ENCODE assay signal across 1 fruit fly cellular context in genomic region chr2L:11219446-11220038, dm6.
A peak's percentile ranks its signal among the peaks of the same experiment; 100 is the strongest.
TF ChIP-seq lines count a peak whose summit lies in the region.

No protein-coding gene starts in this region.

TF ChIP-seq in whole organism, embryonic, 481 proteins besides CTCF, POLR2A, EP300 and RAD21 (continued from another document and continues in another):
- TF ChIP-seq ash1 (GFP tag; optimal IDR thresholded peaks at IDR 0.05; lab: Kevin White, UChicago) = peak; percentile 45
- peak; percentile 18 for TF ChIP-seq CG8281 (tag; optimal IDR thresholded peaks at IDR 0.05; lab: Kevin White, UChicago)
- peak; percentile 16 for TF ChIP-seq ewg (GFP tag; optimal IDR thresholded peaks at IDR 0.05; lab: Kevin White, UChicago)
- TF ChIP-seq repo (GFP tag; optimal IDR thresholded peaks at IDR 0.05; lab: Kevin White, UChicago) = no peak
- TF ChIP-seq HmgD (GFP tag; optimal IDR thresholded peaks at IDR 0.05; lab: Kevin White, UChicago) = no peak
- no peak for TF ChIP-seq bowl (GFP tag; IDR thresholded peaks at IDR 0.05; lab: Robert Waterston, UW)
- no peak for TF ChIP-seq lov (optimal IDR thresholded peaks at IDR 0.05; lab: Kevin White, UChicago)
- TF ChIP-seq lov (GFP tag; IDR thresholded peaks at IDR 0.05; lab: Robert Waterston, UW) = no peak
- TF ChIP-seq gsb (GFP tag; IDR thresholded peaks at IDR 0.05; lab: Robert Waterston, UW) = 0 out of 2 replicates have a peak, but pooled peaks have one; percentile 30
- TF ChIP-seq Deaf1 (tag; optimal IDR thresholded peaks at IDR 0.05; lab: Kevin White, UChicago) = no peak
- TF ChIP-seq CoRest (tag; optimal IDR thresholded peaks at IDR 0.05; lab: Kevin White, UChicago) = peak; percentile 67
- no peak for TF ChIP-seq Nf-YA (GFP tag; IDR thresholded peaks at IDR 0.05; lab: Robert Waterston, UW)
- TF ChIP-seq Kr (GFP tag; optimal IDR thresholded peaks at IDR 0.05; lab: Kevin White, UChicago) = no peak
- TF ChIP-seq Lhr (GFP tag; optimal IDR thresholded peaks at IDR 0.05; lab: Kevin White, UChicago) = no peak
- peak; percentile 33 for TF ChIP-seq gsb-n (tag; optimal IDR thresholded peaks at IDR 0.05; lab: Kevin White, UChicago)
- TF ChIP-seq CG32767 (GFP tag; IDR thresholded peaks at IDR 0.05; lab: Robert Waterston, UW) = peak; percentile 46; the same call in 1 of the 2 replicates
- TF ChIP-seq Rx (GFP tag; IDR thresholded peaks at IDR 0.05; lab: Robert Waterston, UW) = 0 out of 2 replicates have a peak, but pooled peaks have one; percentile 27
- no peak for TF ChIP-seq croc (GFP tag; conservative IDR thresholded peaks at IDR 0.05; lab: Robert Waterston, UW)
- TF ChIP-seq corto (GFP tag; optimal IDR thresholded peaks at IDR 0.05; lab: Kevin White, UChicago) = peak; percentile 51
- TF ChIP-seq CG2712 (tag; optimal IDR thresholded peaks at IDR 0.05; lab: Kevin White, UChicago) = peak; percentile 59
- peak; percentile 26 for TF ChIP-seq CG10147 (GFP tag; optimal IDR thresholded peaks at IDR 0.05; lab: Kevin White, UChicago)
- peak; percentile 37; the same call in 1 of the 2 replicates for TF ChIP-seq CG17328 (GFP tag; IDR thresholded peaks at IDR 0.05; lab: Robert Waterston, UW)
- TF ChIP-seq seq (GFP tag; IDR thresholded peaks at IDR 0.05; lab: Robert Waterston, UW) = peak; percentile 37; the same call in 1 of the 2 replicates
- TF ChIP-seq Antp (GFP tag; optimal IDR thresholded peaks at IDR 0.05; lab: Kevin White, UChicago) = no peak
- TF ChIP-seq Dip2 (GFP tag; IDR thresholded peaks at IDR 0.05; lab: Robert Waterston, UW) = no peak
- no peak for TF ChIP-seq ken (GFP tag; IDR thresholded peaks at IDR 0.05; lab: Robert Waterston, UW)
- 0 out of 4 replicates have a peak, but pooled peaks have one; percentile 10 for TF ChIP-seq Gug (GFP tag; IDR thresholded peaks at IDR 0.05; lab: Robert Waterston, UW)
- TF ChIP-seq CG11085 (GFP tag; IDR thresholded peaks at IDR 0.05; lab: Robert Waterston, UW) = no peak
- TF ChIP-seq slou (GFP tag; optimal IDR thresholded peaks at IDR 0.05; lab: Kevin White, UChicago) = no peak
- peak; percentile 34 for TF ChIP-seq CG10267 (tag; optimal IDR thresholded peaks at IDR 0.05; lab: Kevin White, UChicago)
- no peak for TF ChIP-seq Ravus (GFP tag; IDR thresholded peaks at IDR 0.05; lab: Robert Waterston, UW)
- peak; percentile 77 for TF ChIP-seq row (GFP tag; IDR thresholded peaks at IDR 0.05; lab: Robert Waterston, UW)
- TF ChIP-seq Scr (GFP tag; IDR thresholded peaks at IDR 0.05; lab: Robert Waterston, UW; ENCODE audit: partially characterized antibody) = no peak
- no peak for TF ChIP-seq CG11456 (GFP tag; IDR thresholded peaks at IDR 0.05; lab: Robert Waterston, UW)
- TF ChIP-seq CG10462 (GFP tag; optimal IDR thresholded peaks at IDR 0.05; lab: Kevin White, UChicago) = no peak
- TF ChIP-seq Rfx (GFP tag; IDR thresholded peaks at IDR 0.05; lab: Robert Waterston, UW) = peak; percentile 45; the same call in 1 of the 2 replicates
- TF ChIP-seq CG17612 (GFP tag; IDR thresholded peaks at IDR 0.05; lab: Robert Waterston, UW) = no peak
- no peak for TF ChIP-seq CG15601 (tag; optimal IDR thresholded peaks at IDR 0.05; lab: Kevin White, UChicago)
- TF ChIP-seq E2f1 (GFP tag; IDR thresholded peaks at IDR 0.05; lab: Robert Waterston, UW) = no peak
- TF ChIP-seq CG3847 (GFP tag; IDR thresholded peaks at IDR 0.05; lab: Robert Waterston, UW) = no peak
- TF ChIP-seq CG31224 (GFP tag; IDR thresholded peaks at IDR 0.05; lab: Robert Waterston, UW) = no peak
- no peak for TF ChIP-seq CG1832 (GFP tag; optimal IDR thresholded peaks at IDR 0.05; lab: Kevin White, UChicago)
- TF ChIP-seq bigmax (GFP tag; optimal IDR thresholded peaks at IDR 0.05; lab: Kevin White, UChicago) = no peak
- TF ChIP-seq oc (tag; optimal IDR thresholded peaks at IDR 0.05; lab: Kevin White, UChicago) = peak; percentile 35
- peak; percentile 24 for TF ChIP-seq lbe (GFP tag; optimal IDR thresholded peaks at IDR 0.05; lab: Kevin White, UChicago)
- no peak for TF ChIP-seq prd (optimal IDR thresholded peaks at IDR 0.05; lab: Kevin White, UChicago)
- peak; percentile 32; the same call in 1 of the 3 replicates for TF ChIP-seq prd (GFP tag; IDR thresholded peaks at IDR 0.05; lab: Robert Waterston, UW)
- peak; percentile 27 for TF ChIP-seq CG9437 (GFP tag; optimal IDR thresholded peaks at IDR 0.05; lab: Kevin White, UChicago)
- TF ChIP-seq Ptx1 (GFP tag; IDR thresholded peaks at IDR 0.05; lab: Robert Waterston, UW) = peak; percentile 65; the same call in 1 of the 2 replicates
- TF ChIP-seq Optix (GFP tag; IDR thresholded peaks at IDR 0.05; lab: Robert Waterston, UW) = no peak
- TF ChIP-seq dpn (GFP tag; optimal IDR thresholded peaks at IDR 0.05; lab: Kevin White, UChicago) = no peak
- peak; percentile 61 for TF ChIP-seq Drgx (GFP tag; IDR thresholded peaks at IDR 0.05; lab: Robert Waterston, UW)
- TF ChIP-seq amos (GFP tag; IDR thresholded peaks at IDR 0.05; lab: Robert Waterston, UW; ENCODE audit: partially characterized antibody) = no peak
- TF ChIP-seq Mes4 (GFP tag; optimal IDR thresholded peaks at IDR 0.05; lab: Kevin White, UChicago) = no peak
- no peak for TF ChIP-seq so (GFP tag; IDR thresholded peaks at IDR 0.05; lab: Robert Waterston, UW)
- TF ChIP-seq chn (GFP tag; optimal IDR thresholded peaks at IDR 0.05; lab: Kevin White, UChicago) = no peak
- TF ChIP-seq CG12219 (GFP tag; optimal IDR thresholded peaks at IDR 0.05; lab: Kevin White, UChicago) = no peak
- peak; percentile 51 for TF ChIP-seq CG32772 (GFP tag; IDR thresholded peaks at IDR 0.05; lab: Robert Waterston, UW)
- TF ChIP-seq Hr51 (GFP tag; optimal IDR thresholded peaks at IDR 0.05; lab: Kevin White, UChicago) = peak in 1 of 2 experiments; percentile 73
- 0 out of 2 replicates have a peak, but pooled peaks have one; percentile 41 for TF ChIP-seq dimm (GFP tag; IDR thresholded peaks at IDR 0.05; lab: Robert Waterston, UW)
- TF ChIP-seq kni (GFP tag; optimal IDR thresholded peaks at IDR 0.05; lab: Kevin White, UChicago) = no peak
- TF ChIP-seq grau (tag; optimal IDR thresholded peaks at IDR 0.05; lab: Kevin White, UChicago) = peak; percentile 85
- no peak for TF ChIP-seq CG2202 (tag; optimal IDR thresholded peaks at IDR 0.05; lab: Kevin White, UChicago)
- TF ChIP-seq fd96Cb (tag; optimal IDR thresholded peaks at IDR 0.05; lab: Kevin White, UChicago) = peak; percentile 39
- TF ChIP-seq CG34224 (GFP tag; IDR thresholded peaks at IDR 0.05; lab: Robert Waterston, UW; ENCODE audit: partially characterized antibody) = no peak
- no peak for TF ChIP-seq Tbp (GFP tag; optimal IDR thresholded peaks at IDR 0.05; lab: Kevin White, UChicago)
- TF ChIP-seq CG6175 (GFP tag; IDR thresholded peaks at IDR 0.05; lab: Robert Waterston, UW) = no peak
- no peak for TF ChIP-seq CG16779 (GFP tag; IDR thresholded peaks at IDR 0.05; lab: Robert Waterston, UW)
- TF ChIP-seq CG7271 (tag; optimal IDR thresholded peaks at IDR 0.05; lab: Kevin White, UChicago) = no peak
- TF ChIP-seq lmd (GFP tag; IDR thresholded peaks at IDR 0.05; lab: Robert Waterston, UW) = peak; percentile 26; the same call in 1 of the 2 replicates
- TF ChIP-seq cas (GFP tag; IDR thresholded peaks at IDR 0.05; lab: Robert Waterston, UW) = no peak
- no peak for TF ChIP-seq CG2875 (GFP tag; optimal IDR thresholded peaks at IDR 0.05; lab: Kevin White, UChicago)
- TF ChIP-seq knrl (GFP tag; IDR thresholded peaks at IDR 0.05; lab: Robert Waterston, UW; ENCODE audit: partially characterized antibody) = no peak
- TF ChIP-seq CG5953 (GFP tag; IDR thresholded peaks at IDR 0.05; lab: Robert Waterston, UW) = no peak
- no peak for TF ChIP-seq Stat92E (GFP tag; optimal IDR thresholded peaks at IDR 0.05; lab: Kevin White, UChicago)
- no peak for TF ChIP-seq CG4854 (GFP tag; optimal IDR thresholded peaks at IDR 0.05; lab: Kevin White, UChicago)
- TF ChIP-seq CG11695 (GFP tag; IDR thresholded peaks at IDR 0.05; lab: Robert Waterston, UW) = peak; percentile 58; the same call in 1 of the 3 replicates
- TF ChIP-seq gt (GFP tag; IDR thresholded peaks at IDR 0.05; lab: Robert Waterston, UW) = no peak
- peak; percentile 44 for TF ChIP-seq Fer3 (tag; optimal IDR thresholded peaks at IDR 0.05; lab: Kevin White, UChicago)
- peak; percentile 74 for TF ChIP-seq CG7839 (tag; optimal IDR thresholded peaks at IDR 0.05; lab: Kevin White, UChicago)
- no peak for TF ChIP-seq CG11696 (GFP tag; IDR thresholded peaks at IDR 0.05; lab: Robert Waterston, UW)
- peak; percentile 35 for TF ChIP-seq CG18599 (GFP tag; optimal IDR thresholded peaks at IDR 0.05; lab: Kevin White, UChicago)
- peak; percentile 41 for TF ChIP-seq gcm (GFP tag; optimal IDR thresholded peaks at IDR 0.05; lab: Kevin White, UChicago)
- TF ChIP-seq CG13624 (GFP tag; optimal IDR thresholded peaks at IDR 0.05; lab: Kevin White, UChicago) = peak; percentile 7
- 0 out of 2 replicates have a peak, but pooled peaks have one; percentile 14 for TF ChIP-seq vvl (GFP tag; IDR thresholded peaks at IDR 0.05; lab: Robert Waterston, UW)
- TF ChIP-seq CG3995 (GFP tag; optimal IDR thresholded peaks at IDR 0.05; lab: Kevin White, UChicago) = no peak
- peak; percentile 35 for TF ChIP-seq nerfin-1 (tag; optimal IDR thresholded peaks at IDR 0.05; lab: Kevin White, UChicago)
- peak; percentile 44 for TF ChIP-seq CG10979 (tag; optimal IDR thresholded peaks at IDR 0.05; lab: Kevin White, UChicago)
- TF ChIP-seq CG14860 (GFP tag; IDR thresholded peaks at IDR 0.05; lab: Robert Waterston, UW; ENCODE audit: partially characterized antibody) = no peak
- TF ChIP-seq sob (GFP tag; IDR thresholded peaks at IDR 0.05; lab: Robert Waterston, UW) = 0 out of 2 replicates have a peak, but pooled peaks have one; percentile 12
- TF ChIP-seq hb (GFP tag; IDR thresholded peaks at IDR 0.05; lab: Robert Waterston, UW; ENCODE audit: partially characterized antibody) = no peak
- TF ChIP-seq CG17829 (tag; optimal IDR thresholded peaks at IDR 0.05; lab: Kevin White, UChicago) = peak; percentile 49
- TF ChIP-seq CG10654 (GFP tag; optimal IDR thresholded peaks at IDR 0.05; lab: Kevin White, UChicago) = peak; percentile 3
- TF ChIP-seq crp (GFP tag; optimal IDR thresholded peaks at IDR 0.05; lab: Kevin White, UChicago) = no peak
- TF ChIP-seq CG16813 (GFP tag; IDR thresholded peaks at IDR 0.05; lab: Robert Waterston, UW; ENCODE audit: partially characterized antibody) = no peak
- TF ChIP-seq CG15269 (tag; optimal IDR thresholded peaks at IDR 0.05; lab: Kevin White, UChicago) = peak; percentile 75
- no peak for TF ChIP-seq sna (GFP tag; IDR thresholded peaks at IDR 0.05; lab: Robert Waterston, UW; ENCODE audit: partially characterized antibody)
- no peak for TF ChIP-seq Hand (GFP tag; optimal IDR thresholded peaks at IDR 0.05; lab: Kevin White, UChicago)
- no peak for TF ChIP-seq vnd (GFP tag; IDR thresholded peaks at IDR 0.05; lab: Robert Waterston, UW; ENCODE audit: partially characterized antibody)
- TF ChIP-seq Ets65A (GFP tag; lab: Kevin White, UChicago) = peak; percentile 70
- no peak for TF ChIP-seq ems (GFP tag; optimal IDR thresholded peaks at IDR 0.05; lab: Kevin White, UChicago)
- no peak for TF ChIP-seq pb (GFP tag; optimal IDR thresholded peaks at IDR 0.05; lab: Kevin White, UChicago)
- peak; percentile 55 for TF ChIP-seq CG8388 (GFP tag; optimal IDR thresholded peaks at IDR 0.05; lab: Kevin White, UChicago)
- peak; percentile 1 for TF ChIP-seq CG13775 (GFP tag; optimal IDR thresholded peaks at IDR 0.05; lab: Kevin White, UChicago)
- TF ChIP-seq Doc3 (GFP tag; IDR thresholded peaks at IDR 0.05; lab: Robert Waterston, UW; ENCODE audit: partially characterized antibody) = no peak
- no peak for TF ChIP-seq hbn (GFP tag; IDR thresholded peaks at IDR 0.05; lab: Robert Waterston, UW; ENCODE audit: partially characterized antibody)
- peak; percentile 69 for TF ChIP-seq CG9817 (tag; optimal IDR thresholded peaks at IDR 0.05; lab: Kevin White, UChicago)
- peak; percentile 41 for TF ChIP-seq Xbp1 (GFP tag; optimal IDR thresholded peaks at IDR 0.05; lab: Kevin White, UChicago)
- TF ChIP-seq tx (GFP tag; optimal IDR thresholded peaks at IDR 0.05; lab: Kevin White, UChicago) = no peak
- no peak for TF ChIP-seq nau (GFP tag; optimal IDR thresholded peaks at IDR 0.05; lab: Kevin White, UChicago)
- TF ChIP-seq HHEX (GFP tag; optimal IDR thresholded peaks at IDR 0.05; lab: Kevin White, UChicago) = no peak
- peak; percentile 52 for TF ChIP-seq Xrp1 (GFP tag; IDR thresholded peaks at IDR 0.05; lab: Robert Waterston, UW)
- no peak for TF ChIP-seq CG15073 (GFP tag; optimal IDR thresholded peaks at IDR 0.05; lab: Kevin White, UChicago)
- peak; percentile 5 for TF ChIP-seq CG12155 (GFP tag; optimal IDR thresholded peaks at IDR 0.05; lab: Kevin White, UChicago)
- peak; percentile 45 for TF ChIP-seq CG13296 (GFP tag; optimal IDR thresholded peaks at IDR 0.05; lab: Kevin White, UChicago)
- TF ChIP-seq CG7556 (GFP tag; optimal IDR thresholded peaks at IDR 0.05; lab: Kevin White, UChicago) = peak; percentile 31
- no peak for TF ChIP-seq CHES-1-like (GFP tag; optimal IDR thresholded peaks at IDR 0.05; lab: Kevin White, UChicago)
- no peak for TF ChIP-seq ab (GFP tag; optimal IDR thresholded peaks at IDR 0.05; lab: Kevin White, UChicago)
- TF ChIP-seq Aef1 (GFP tag; IDR thresholded peaks at IDR 0.05; lab: Robert Waterston, UW) = peak; percentile 51; the same call in 1 of the 3 replicates
- peak; percentile 57 for TF ChIP-seq CG11504 (tag; optimal IDR thresholded peaks at IDR 0.05; lab: Kevin White, UChicago)
- TF ChIP-seq phol (tag; optimal IDR thresholded peaks at IDR 0.05; lab: Kevin White, UChicago) = peak; percentile 62
- peak; percentile 8 for TF ChIP-seq Vsx1 (GFP tag; optimal IDR thresholded peaks at IDR 0.05; lab: Kevin White, UChicago)
- TF ChIP-seq esg (GFP tag; conservative IDR thresholded peaks at IDR 0.05; lab: Robert Waterston, UW) = peak; percentile 38
- peak; percentile 78 for TF ChIP-seq gem (tag; optimal IDR thresholded peaks at IDR 0.05; lab: Kevin White, UChicago)
- no peak for TF ChIP-seq CG15479 (GFP tag; optimal IDR thresholded peaks at IDR 0.05; lab: Kevin White, UChicago)
- TF ChIP-seq CG9797 (GFP tag; optimal IDR thresholded peaks at IDR 0.05; lab: Kevin White, UChicago) = no peak
- no peak for TF ChIP-seq Ets97D (GFP tag; optimal IDR thresholded peaks at IDR 0.05; lab: Kevin White, UChicago)
- TF ChIP-seq az2 (GFP tag; optimal IDR thresholded peaks at IDR 0.05; lab: Kevin White, UChicago) = peak; percentile 22
- peak; percentile 22 for TF ChIP-seq CG12659 (GFP tag; optimal IDR thresholded peaks at IDR 0.05; lab: Kevin White, UChicago)
- TF ChIP-seq zen (tag; optimal IDR thresholded peaks at IDR 0.05; lab: Kevin White, UChicago) = no peak
- TF ChIP-seq dmrt99B (tag; optimal IDR thresholded peaks at IDR 0.05; lab: Kevin White, UChicago) = peak; percentile 79
- TF ChIP-seq dysf (GFP tag; IDR thresholded peaks at IDR 0.05; lab: Robert Waterston, UW) = 0 out of 3 replicates have a peak, but pooled peaks have one; percentile 41
